Worm (Caenorhabditis elegans) whole organism, L1 larva: ENCODE measurements around the gene rsp-3.

Source experiments
- C04F5.9 ChIP-seq: sonication (generic microtip); optimal IDR thresholded peaks from 2 replicates; lab custom pipeline; 2016; ENCODE audit warnings: missing genetic modification characterization, missing compliant biosample characterization
- F16B12.6 ChIP-seq: fragments of 150-350 bp; optimal IDR thresholded peaks from 2 replicates; lab custom pipeline; 2014; ENCODE audit warnings: missing biosample characterization, missing genetic modification characterization
- Y116A8C.19 ChIP-seq: sonication (generic microtip); optimal IDR thresholded peaks from 2 replicates; lab custom pipeline; 2016; ENCODE audit warnings: missing compliant biosample characterization, missing genetic modification characterization, borderline replicate concordance
- aha-1 ChIP-seq: fragments of 150-350 bp; optimal IDR thresholded peaks from 2 replicates; lab custom pipeline; 2014; ENCODE audit warnings: missing biosample characterization, missing genetic modification characterization
- alr-1 ChIP-seq: fragments of 200-800 bp; sonication (Bioruptor generic); optimal IDR thresholded peaks from 2 replicates; lab custom pipeline; 2018; ENCODE audit warnings: borderline replicate concordance, mild to moderate bottlenecking, missing genetic modification characterization, missing compliant biosample characterization
- blmp-1 ChIP-seq: fragments of 150-350 bp; optimal IDR thresholded peaks from 2 replicates; lab custom pipeline; 2014; ENCODE audit warnings: missing biosample characterization, missing genetic modification characterization
- ceh-63 ChIP-seq: fragments of 200-800 bp; sonication (Bioruptor generic); optimal IDR thresholded peaks from 2 replicates; lab custom pipeline; 2018; ENCODE audit warnings: mild to moderate bottlenecking, missing genetic modification characterization, missing compliant biosample characterization
- ceh-82 ChIP-seq, 3 experiments: fragments of 150-350 bp in 1 of 3; sonication (generic microtip) in 2 of 3; optimal IDR thresholded peaks; 2 replicates each; lab custom pipeline; 2014 to 2017; ENCODE audit warnings: missing biosample characterization in 3 of 3, missing genetic modification characterization in 3 of 3
- dpl-1 ChIP-seq, 3 experiments: fragments of 150-350 bp in 2 of 3; sonication (generic microtip) in 1 of 3; optimal IDR thresholded peaks; 2 replicates each; lab custom pipeline; 2014 to 2017; ENCODE audit warnings: missing biosample characterization in 3 of 3, missing genetic modification characterization in 3 of 3, missing genetic modification reagents in 3 of 3
- efl-1 ChIP-seq, 4 experiments: fragments of 150-350 bp; optimal IDR thresholded peaks in 3 of 4; peaks in 1 of 4; 1 replicate in 1 of 4; 2 replicates in 3 of 4; lab custom pipeline; 2014; ENCODE audit warnings: missing biosample characterization in 2 of 4, missing genetic modification characterization in 2 of 4, missing genetic modification reagents in 2 of 4
- elt-2 ChIP-seq: sonication (generic microtip); optimal IDR thresholded peaks from 2 replicates; lab custom pipeline; 2016; ENCODE audit warnings: missing genetic modification characterization, mild to moderate bottlenecking, inconsistent platforms, missing compliant biosample characterization, missing genetic modification reagents
- elt-3 ChIP-seq, 6 experiments: fragments of 150-350 bp in 1 of 6; sonication (generic microtip); optimal IDR thresholded peaks; 2 replicates each; lab custom pipeline; 2017 to 2018; ENCODE audit warnings: missing biosample characterization in 6 of 6, missing genetic modification characterization in 6 of 6, inconsistent platforms in 1 of 6
- fkh-8 ChIP-seq: sonication (generic microtip); optimal IDR thresholded peaks from 2 replicates; lab custom pipeline; 2016; ENCODE audit warnings: mild to moderate bottlenecking, missing genetic modification characterization, missing compliant biosample characterization
- hlh-4 ChIP-seq: sonication (generic microtip); optimal IDR thresholded peaks from 2 replicates; lab custom pipeline; 2016; ENCODE audit warnings: mild to moderate bottlenecking, missing genetic modification characterization, missing compliant biosample characterization
- hpl-2 ChIP-seq: fragments of 150-350 bp; optimal IDR thresholded peaks from 2 replicates; lab custom pipeline; 2014; ENCODE audit warnings: missing biosample characterization, missing genetic modification reagents, missing genetic modification characterization
- irx-1 ChIP-seq: sonication (generic microtip); optimal IDR thresholded peaks from 2 replicates; lab custom pipeline; 2016; ENCODE audit warnings: missing genetic modification characterization, missing compliant biosample characterization
- jun-1 ChIP-seq: fragments of 150-350 bp; optimal IDR thresholded peaks from 2 replicates; lab custom pipeline; 2014; ENCODE audit warnings: missing biosample characterization, missing genetic modification reagents, missing genetic modification characterization
- lin-13 ChIP-seq: fragments of 150-350 bp; optimal IDR thresholded peaks from 2 replicates; lab custom pipeline; 2014; ENCODE audit warnings: missing biosample characterization, missing genetic modification reagents, missing genetic modification characterization
- lin-35 ChIP-seq, 2 experiments: fragments of 150-350 bp; optimal IDR thresholded peaks; 2 replicates each; lab custom pipeline; 2014; ENCODE audit warnings: missing biosample characterization in 2 of 2, missing genetic modification characterization in 2 of 2, missing genetic modification reagents in 2 of 2
- lin-39 ChIP-seq: fragments of 150-350 bp; optimal IDR thresholded peaks from 2 replicates; lab custom pipeline; 2014; ENCODE audit warnings: missing biosample characterization, missing genetic modification reagents, missing genetic modification characterization
- lir-3 ChIP-seq: sonication (generic microtip); optimal IDR thresholded peaks from 2 replicates; lab custom pipeline; 2016; ENCODE audit warnings: mild to moderate bottlenecking, missing genetic modification characterization, moderate library complexity, missing compliant biosample characterization; ENCODE audit not compliant: poor library complexity
- lsy-2 ChIP-seq, 2 experiments: fragments of 150-350 bp; optimal IDR thresholded peaks; 2 replicates each; lab custom pipeline; 2014; ENCODE audit warnings: missing biosample characterization in 2 of 2, missing genetic modification characterization in 2 of 2
- mdl-1 ChIP-seq, 2 experiments: fragments of 150-350 bp; optimal IDR thresholded peaks; 2 replicates each; lab custom pipeline; 2014 to 2017; ENCODE audit warnings: missing biosample characterization in 2 of 2, missing genetic modification characterization in 2 of 2, inconsistent platforms in 1 of 2
- nhr-11 ChIP-seq: fragments of 150-350 bp; optimal IDR thresholded peaks from 2 replicates; lab custom pipeline; 2014; ENCODE audit warnings: missing biosample characterization, missing genetic modification characterization
- nhr-19 ChIP-seq: fragments of 200-800 bp; sonication (Bioruptor generic); conservative IDR thresholded peaks from 2 replicates; pipeline ENCODE4 v1.3.6; 2022; ENCODE audit warnings: missing genetic modification characterization, missing compliant biosample characterization
- nhr-28 ChIP-seq: fragments of 150-350 bp; optimal IDR thresholded peaks from 2 replicates; lab custom pipeline; 2014; ENCODE audit warnings: missing biosample characterization, missing genetic modification characterization
- nhr-47 ChIP-seq: sonication (generic microtip); optimal IDR thresholded peaks from 2 replicates; lab custom pipeline; 2016; ENCODE audit warnings: mild to moderate bottlenecking, missing genetic modification characterization, moderate library complexity, missing compliant biosample characterization
- nhr-71 ChIP-seq: sonication (generic microtip); optimal IDR thresholded peaks from 2 replicates; lab custom pipeline; 2016; ENCODE audit warnings: mild to moderate bottlenecking, missing genetic modification characterization, moderate library complexity, missing compliant biosample characterization
- nhr-76 ChIP-seq: sonication (generic microtip); optimal IDR thresholded peaks from 2 replicates; lab custom pipeline; 2017; ENCODE audit warnings: missing biosample characterization, missing genetic modification characterization
- nhr-85 ChIP-seq: sonication (generic microtip); peaks from one replicate; lab custom pipeline; 2016; ENCODE audit warnings: missing genetic modification characterization, inconsistent platforms, missing compliant biosample characterization
- nhr-90 ChIP-seq: sonication (generic microtip); optimal IDR thresholded peaks from 2 replicates; lab custom pipeline; 2016; ENCODE audit warnings: mild to moderate bottlenecking, missing genetic modification characterization, missing compliant biosample characterization; ENCODE audit not compliant: poor library complexity
- pag-3 ChIP-seq: sonication (generic microtip); optimal IDR thresholded peaks from 2 replicates; lab custom pipeline; 2017; ENCODE audit warnings: missing genetic modification characterization, mild to moderate bottlenecking, missing compliant biosample characterization, antibody characterized with exemption, borderline replicate concordance; ENCODE audit not compliant: insufficient read depth
- pax-3 ChIP-seq: fragments of 200-800 bp; sonication (Bioruptor generic); optimal IDR thresholded peaks from 2 replicates; lab custom pipeline; 2018; ENCODE audit warnings: mild to moderate bottlenecking, missing genetic modification characterization, moderate library complexity, missing compliant biosample characterization
- pqm-1 ChIP-seq: sonication (generic microtip); optimal IDR thresholded peaks from 3 replicates; lab custom pipeline; 2017; ENCODE audit warnings: missing biosample characterization, missing genetic modification characterization
- skn-1 ChIP-seq: fragments of 150-350 bp; optimal IDR thresholded peaks from 2 replicates; lab custom pipeline; 2014; ENCODE audit warnings: missing biosample characterization, missing genetic modification characterization
- snpc-4 ChIP-seq: fragments of 150-350 bp; optimal IDR thresholded peaks from 2 replicates; lab custom pipeline; 2014; ENCODE audit warnings: missing biosample characterization, missing genetic modification characterization
- snu-23 ChIP-seq: sonication (generic microtip); optimal IDR thresholded peaks from 2 replicates; lab custom pipeline; 2016; ENCODE audit warnings: missing genetic modification characterization, missing compliant biosample characterization
- sptf-1 ChIP-seq: fragments of 150-350 bp; optimal IDR thresholded peaks from 2 replicates; lab custom pipeline; 2014; ENCODE audit warnings: missing biosample characterization, missing genetic modification characterization
- sup-37 ChIP-seq: fragments of 200-800 bp; sonication (Bioruptor generic); optimal IDR thresholded peaks from 2 replicates; lab custom pipeline; 2018; ENCODE audit warnings: mild to moderate bottlenecking, missing genetic modification characterization, missing compliant biosample characterization
- swsn-7 ChIP-seq: sonication (generic microtip); optimal IDR thresholded peaks from 2 replicates; lab custom pipeline; 2016; ENCODE audit warnings: missing genetic modification characterization, missing compliant biosample characterization
- tbx-2 ChIP-seq: sonication (generic microtip); optimal IDR thresholded peaks from 2 replicates; lab custom pipeline; 2016; ENCODE audit warnings: missing genetic modification characterization, missing compliant biosample characterization
- tlp-1 ChIP-seq: fragments of 150-350 bp; optimal IDR thresholded peaks from 2 replicates; lab custom pipeline; 2014; ENCODE audit warnings: missing biosample characterization, missing genetic modification characterization
- unc-30 ChIP-seq: sonication (generic microtip); optimal IDR thresholded peaks from 2 replicates; lab custom pipeline; 2017; ENCODE audit warnings: missing biosample characterization, missing genetic modification characterization
- unc-62 ChIP-seq: fragments of 150-350 bp; optimal IDR thresholded peaks from 2 replicates; lab custom pipeline; 2014; ENCODE audit warnings: missing biosample characterization, missing genetic modification reagents, missing genetic modification characterization
- xbp-1 ChIP-seq: sonication (generic microtip); optimal IDR thresholded peaks from 2 replicates; lab custom pipeline; 2016; ENCODE audit warnings: missing genetic modification characterization, missing compliant biosample characterization
- zag-1 ChIP-seq: fragments of 150-350 bp; optimal IDR thresholded peaks from 2 replicates; lab custom pipeline; 2014; ENCODE audit warnings: missing biosample characterization, missing genetic modification characterization
- zip-4 ChIP-seq: fragments of 200-800 bp; sonication (Bioruptor generic); optimal IDR thresholded peaks from 2 replicates; lab custom pipeline; 2018; ENCODE audit warnings: mild to moderate bottlenecking, missing genetic modification characterization, moderate library complexity, missing compliant biosample characterization
- ztf-4 ChIP-seq: fragments of 150-350 bp; optimal IDR thresholded peaks from 2 replicates; lab custom pipeline; 2014; ENCODE audit warnings: missing biosample characterization, missing genetic modification characterization

The rsp-3 gene

ce11 chrIII:12713862-12714261 lies 26.1 kb upstream of the rsp-3 start (continued):
- TF ChIP-seq sup-37, result no peak
- TF ChIP-seq sptf-1 (tag; lab: Kevin White, UChicago), result no peak
- peak; percentile 29 for TF ChIP-seq snu-23 (GFP tag; lab: Kevin White, UChicago)
- no peak for TF ChIP-seq pag-3 (tag; lab: Kevin White, UChicago)
- TF ChIP-seq mdl-1 (tag; optimal IDR thresholded peaks at IDR 0.05; lab: Kevin White, UChicago), result no peak
- TF ChIP-seq efl-1 (optimal IDR thresholded peaks at IDR 0.05; lab: Kevin White, UChicago), result peak; percentile 56 to 61
- TF ChIP-seq efl-1 (GFP tag; optimal IDR thresholded peaks at IDR 0.05 in 1 of 2; lab: Kevin White, UChicago), result peak; percentile 57 to 95
- TF ChIP-seq irx-1 (tag; lab: Kevin White, UChicago), result no peak
- TF ChIP-seq tlp-1, result no peak
- no peak for TF ChIP-seq elt-3 (tag; optimal IDR thresholded peaks at IDR 0.05; lab: Kevin White, UChicago)
- TF ChIP-seq C04F5.9, result no peak
- no peak for TF ChIP-seq nhr-11 (tag; lab: Kevin White, UChicago)
- no peak for TF ChIP-seq pax-3 (tag; lab: Kevin White, UChicago)
- TF ChIP-seq zip-4 (GFP tag; lab: Kevin White, UChicago), result no peak
- no peak for TF ChIP-seq alr-1 (tag; lab: Kevin White, UChicago)
- TF ChIP-seq nhr-90 (tag; lab: Kevin White, UChicago), result no peak
- no peak for TF ChIP-seq fkh-8 (tag; lab: Kevin White, UChicago)
- peak; percentile 16 to 66 (median 55) for TF ChIP-seq dpl-1 (GFP tag; optimal IDR thresholded peaks at IDR 0.05; lab: Kevin White, UChicago)
- TF ChIP-seq ceh-82 (tag; optimal IDR thresholded peaks at IDR 0.05; lab: Kevin White, UChicago), result peak in 1 of 3 experiments; percentile 17
- TF ChIP-seq lin-13 (GFP tag; lab: Kevin White, UChicago), result no peak
- TF ChIP-seq unc-30 (tag; lab: Kevin White, UChicago), result no peak
- TF ChIP-seq nhr-76 (tag; lab: Kevin White, UChicago), result no peak
- TF ChIP-seq ceh-63, result no peak
- peak; percentile 26 for TF ChIP-seq skn-1 (tag; lab: Kevin White, UChicago)
- TF ChIP-seq blmp-1 (tag; lab: Kevin White, UChicago), result no peak

ce11 chrIII:12711682-12712081 lies 24.0 kb upstream of the rsp-3 start:
- TF ChIP-seq nhr-85 (tag; lab: Kevin White, UChicago) (peak; percentile 59), xbp-1 (tag; lab: Kevin White, UChicago) (no peak), elt-2 (tag; lab: Kevin White, UChicago) (no peak), nhr-76 (tag; lab: Kevin White, UChicago) (no peak), hlh-4 (tag; lab: Kevin White, UChicago) (no peak), nhr-71 (no peak)
- TF ChIP-seq, all 84 proteins: peak for 1

ce11 chrIII:12711217-12711616 lies 23.5 kb upstream of the rsp-3 start, which contains the start of gene hut-1:
hut-1 (plus strand) TSS chrIII:12711560.
- TF ChIP-seq hpl-2 (GFP tag; lab: Kevin White, UChicago) (no peak), xbp-1 (tag; lab: Kevin White, UChicago) (peak; percentile 82), F16B12.6 (tag; lab: Kevin White, UChicago) (peak; percentile 96), nhr-19 (GFP tag; lab: Robert Waterston, UW) (no peak), alr-1 (tag; lab: Kevin White, UChicago) (no peak), ceh-82 (tag; optimal IDR thresholded peaks at IDR 0.05; lab: Kevin White, UChicago) (peak; percentile 1 to 60 (median 37)), unc-62 (no peak), jun-1 (tag; lab: Kevin White, UChicago) (no peak), swsn-7 (tag; lab: Kevin White, UChicago) (peak; percentile 34), aha-1 (tag; lab: Kevin White, UChicago) (no peak), dpl-1 (GFP tag; optimal IDR thresholded peaks at IDR 0.05; lab: Kevin White, UChicago) (peak; percentile 79 to 89 (median 87)), blmp-1 (tag; lab: Kevin White, UChicago) (peak; percentile 35), snpc-4 (tag; lab: Kevin White, UChicago) (no peak), zag-1 (no peak), nhr-28 (tag; lab: Kevin White, UChicago) (no peak), lir-3 (tag; lab: Kevin White, UChicago) (no peak), mdl-1 (tag; optimal IDR thresholded peaks at IDR 0.05; lab: Kevin White, UChicago) (peak in 1 of 2 experiments; percentile 34), Y116A8C.19 (tag; lab: Kevin White, UChicago) (no peak), ztf-4 (tag; lab: Kevin White, UChicago) (no peak), tbx-2 (tag; lab: Kevin White, UChicago) (peak; percentile 29), zip-4 (GFP tag; lab: Kevin White, UChicago) (no peak), pqm-1 (no peak), lin-13 (GFP tag; lab: Kevin White, UChicago) (no peak), nhr-47 (peak; percentile 46), lsy-2 (tag; optimal IDR thresholded peaks at IDR 0.05; lab: Kevin White, UChicago) (peak; percentile 64 to 80), lin-39 (tag; lab: Kevin White, UChicago) (no peak), lin-35 (GFP tag; optimal IDR thresholded peaks at IDR 0.05; lab: Kevin White, UChicago) (peak; percentile 82 to 93), irx-1 (tag; lab: Kevin White, UChicago) (no peak)
